Fruit fly (Drosophila melanogaster) ovary, adult (tissue): ENCODE results near the gene CG31807.
A peak's percentile ranks its signal among the peaks of the same experiment; 100 is the strongest.

Source experiments
- CG17801 ChIP-seq: fragments of 200-800 bp; optimal IDR thresholded peaks from 2 replicates; lab custom pipeline; 2019; ENCODE audit warnings: missing biosample characterization, mild to moderate bottlenecking, missing genetic modification characterization, moderate library complexity; ENCODE audit not compliant: partially characterized antibody

CG31807 gene

DNA sequence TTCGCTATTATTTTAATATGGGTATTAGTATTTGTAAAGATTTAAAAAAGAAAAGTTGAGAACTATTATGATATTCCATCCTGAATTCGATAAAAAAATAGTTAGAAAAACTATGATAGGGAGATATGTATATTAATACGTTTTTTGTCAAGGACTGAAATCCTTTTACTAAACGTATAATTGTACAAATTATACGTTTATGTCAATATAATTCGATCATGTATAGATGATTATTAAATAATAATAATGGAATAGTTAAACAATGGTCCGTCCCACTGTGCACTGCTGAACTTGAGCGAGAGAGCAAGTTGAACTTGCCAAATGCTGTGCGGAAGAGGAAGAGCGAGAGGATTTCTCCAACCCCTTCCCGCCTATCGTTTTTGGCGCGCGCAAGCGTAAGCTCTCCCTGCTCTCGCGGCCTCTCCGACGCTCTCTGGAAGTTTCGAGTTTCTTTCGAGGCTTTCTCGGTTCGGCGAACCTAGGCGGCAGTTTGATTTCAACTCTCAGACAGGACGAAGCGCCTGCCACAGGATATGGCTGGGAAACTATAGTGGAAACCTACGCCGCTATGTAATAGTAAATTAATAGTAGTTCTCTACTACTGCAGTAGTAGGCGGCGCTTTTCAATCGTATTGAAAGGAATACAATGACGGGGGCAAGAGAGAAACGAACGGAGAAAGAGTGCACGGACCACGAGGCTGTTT lies 1.3 kb upstream of the CG31807 start:
- peak; percentile 47 for TF ChIP-seq CG17801 (GFP tag; lab: Kevin White, UChicago)

dm6 chr2L:16682203-16682602 lies 1.6 kb downstream of the CG31807 start, which contains the start of gene CG33552:
Gene CG33552, plus strand, starts transcription at chr2L:16682503.
- TF ChIP-seq CG17801 (GFP tag; lab: Kevin White, UChicago) = no peak

DNA sequence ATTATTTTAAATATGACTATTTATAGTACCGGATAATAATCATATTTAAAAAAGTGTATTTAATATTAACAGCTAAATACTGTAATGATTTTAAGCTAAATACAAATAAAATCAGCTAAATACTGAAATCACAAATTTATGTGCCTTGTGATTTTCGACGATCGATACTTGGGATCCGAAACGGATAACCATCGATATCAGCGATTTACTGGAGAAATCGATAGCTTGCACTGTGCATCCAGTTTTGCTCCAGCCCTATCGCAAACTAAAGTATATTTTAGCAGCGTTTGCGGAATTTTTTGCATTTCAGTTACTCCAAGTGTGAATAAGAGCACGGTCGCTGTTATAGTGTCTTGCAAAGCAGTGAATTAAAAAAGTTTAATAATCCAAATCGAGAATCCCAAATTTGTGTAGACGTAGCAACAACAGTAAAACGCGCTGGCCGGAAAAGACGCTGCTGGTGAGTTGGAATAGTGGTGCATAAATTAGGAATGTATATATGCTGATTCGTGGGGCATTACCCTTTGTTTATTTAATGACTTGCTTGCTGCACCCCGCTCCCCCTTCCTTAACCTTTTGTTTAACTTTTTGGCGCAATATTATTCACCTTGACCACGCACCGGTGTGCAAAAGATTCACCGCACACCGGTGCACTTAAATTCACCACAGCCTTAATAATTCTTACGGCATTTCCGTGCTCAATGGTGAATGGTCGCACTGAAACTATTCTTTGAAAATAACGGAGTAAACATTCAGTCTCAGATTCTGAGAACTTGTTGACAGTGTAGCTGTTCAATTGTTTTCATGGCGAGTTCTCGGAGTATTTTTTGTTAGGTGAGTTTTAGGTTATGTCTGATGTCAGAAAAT lies 3.8 kb downstream of the CG31807 start, which contains the start of the genes grp and squ:
grp (plus strand) TSS at position 238 of the 867 bp plus-strand sequence.
squ (plus strand) TSS at position 238 of the 867 bp plus-strand sequence.
- peak; percentile 31 for TF ChIP-seq CG17801 (GFP tag; lab: Kevin White, UChicago)

DNA sequence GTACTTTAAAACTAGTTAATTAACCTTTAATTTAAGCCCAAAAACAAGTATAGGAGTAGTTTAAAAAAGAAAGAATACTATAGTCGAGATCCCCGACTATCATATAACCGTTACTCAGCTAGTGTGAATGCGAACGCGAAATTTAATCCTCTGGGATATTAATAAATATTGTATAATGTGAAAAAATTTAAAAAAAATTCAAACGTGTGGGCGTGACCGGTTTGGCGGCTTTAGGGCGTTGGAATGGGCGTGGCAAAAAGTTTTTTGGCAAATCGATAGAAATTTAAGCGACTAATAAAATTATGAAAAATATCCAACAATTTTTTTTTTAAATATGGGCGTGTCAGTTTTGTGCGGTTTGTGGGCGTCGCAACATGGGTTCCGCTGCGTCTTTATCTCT lies 4.7 kb downstream of the CG31807 start:
- TF ChIP-seq CG17801 (GFP tag; lab: Kevin White, UChicago) = no peak

DNA sequence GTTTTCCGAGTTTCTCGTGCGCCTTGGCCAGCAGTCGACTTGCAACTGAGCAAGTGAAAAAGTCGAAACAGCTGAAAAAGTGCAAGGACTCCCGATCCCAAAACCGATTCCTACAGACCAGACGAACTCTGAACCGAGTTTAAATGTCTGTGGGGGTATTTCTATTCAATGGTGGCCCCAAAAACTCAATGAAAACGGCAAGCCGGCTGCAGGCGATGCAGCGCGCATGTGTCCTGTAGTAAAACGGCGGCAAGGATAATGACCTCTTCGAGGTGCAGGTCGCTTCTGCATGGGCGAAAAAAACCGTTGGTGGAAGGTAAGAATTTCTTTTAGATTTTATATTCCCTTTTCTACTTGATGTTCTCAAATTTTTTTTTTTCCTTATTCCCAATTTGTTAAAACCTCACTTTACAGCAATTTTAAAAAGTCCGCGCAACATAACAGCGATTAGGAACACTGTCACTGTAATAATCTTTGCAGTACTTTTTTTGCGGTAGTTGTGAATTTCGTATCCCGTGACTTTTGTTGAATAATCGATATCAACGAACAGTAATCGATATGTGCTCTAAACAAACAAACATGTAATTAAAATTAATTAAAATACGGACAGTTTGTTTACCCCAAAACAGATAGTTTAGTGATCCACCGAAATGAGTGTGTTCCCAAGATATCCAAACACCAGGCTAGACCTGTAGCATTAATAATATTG lies 7.0 kb downstream of the CG31807 start, which contains the start of the genes Trpgamma and her:
Trpgamma (minus strand) TSS at position 51 of the 709 bp plus-strand sequence.
her (plus strand) TSS at position 535 of the 709 bp plus-strand sequence.
- TF ChIP-seq CG17801 (GFP tag; lab: Kevin White, UChicago) = peak; percentile 41

DNA sequence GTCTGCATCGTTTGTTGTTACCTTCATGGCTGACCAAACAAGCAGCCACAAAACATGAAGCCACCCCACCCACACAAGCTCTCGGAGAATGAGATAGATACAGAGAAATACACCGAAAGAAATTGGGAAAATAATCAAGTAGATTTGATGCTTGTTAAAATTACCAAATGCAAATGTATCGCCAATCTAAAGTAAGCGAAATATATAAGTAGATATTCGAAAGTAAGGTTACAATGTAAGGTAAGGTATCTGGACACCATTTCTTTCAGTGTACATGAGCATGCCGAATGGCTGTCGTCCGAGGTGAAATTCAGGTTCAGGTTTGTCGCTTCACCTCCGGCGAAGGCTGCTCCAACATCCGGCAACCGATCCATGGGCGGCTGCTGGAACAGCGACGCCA lies 11.5 kb downstream of the CG31807 start:
- no peak for TF ChIP-seq CG17801 (GFP tag; lab: Kevin White, UChicago)

- TF ChIP-seq CG17801 (GFP tag; lab: Kevin White, UChicago) = no peak
These were observed 26.3 kb downstream of the CG31807 start for dm6 chr2L:16657467-16657866.

dm6 chr2L:16656692-16657109 lies 27.1 kb downstream of the CG31807 start:
- no peak for TF ChIP-seq CG17801 (GFP tag; lab: Kevin White, UChicago)

- peak; percentile 29 for TF ChIP-seq CG17801 (GFP tag; lab: Kevin White, UChicago)
These were observed 30.3 kb downstream of the CG31807 start for dm6 chr2L:16653541-16653940.

DNA sequence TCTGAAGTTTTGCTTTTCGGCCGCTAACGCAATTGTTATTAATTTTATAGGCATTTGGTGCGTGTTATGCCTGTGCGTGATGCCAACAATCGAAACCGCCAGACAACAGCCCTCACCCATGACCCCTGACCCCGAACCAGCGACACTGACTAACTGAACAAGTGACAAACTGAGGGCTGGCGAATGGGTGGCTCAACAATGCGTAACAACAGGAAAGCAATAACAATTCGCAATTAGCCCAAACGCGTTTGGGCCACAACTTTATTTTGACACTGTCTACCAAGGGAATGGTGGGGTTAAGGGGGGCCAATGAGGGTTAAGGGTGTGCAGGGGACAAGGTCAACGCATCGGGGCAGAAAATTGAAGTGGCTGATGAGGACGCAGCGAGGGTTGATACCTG lies 34.9 kb downstream of the CG31807 start:
- no peak for TF ChIP-seq CG17801 (GFP tag; lab: Kevin White, UChicago)

DNA sequence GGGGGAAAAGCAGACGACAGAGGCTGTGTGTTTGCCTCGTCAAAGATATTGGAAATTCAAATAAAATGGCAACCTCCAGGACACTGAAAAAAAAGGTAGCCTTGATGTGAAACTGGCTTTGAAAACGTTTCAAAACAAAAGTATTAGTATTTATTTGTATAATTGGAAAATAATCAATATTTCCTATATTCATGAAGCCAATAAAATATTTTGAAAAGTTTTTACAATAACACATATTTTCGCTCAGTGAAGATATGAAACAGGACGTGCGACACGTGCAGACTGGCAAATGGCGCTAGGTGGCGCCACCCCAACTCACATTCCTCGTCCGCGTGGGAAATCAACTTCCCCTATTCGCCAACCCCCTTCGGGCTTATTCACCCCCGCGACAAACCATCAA lies 36.0 kb downstream of the CG31807 start:
- no peak for TF ChIP-seq CG17801 (GFP tag; lab: Kevin White, UChicago)

dm6 chr2L:16645479-16646302 lies 38.1 kb downstream of the CG31807 start:
- TF ChIP-seq CG17801 (GFP tag; lab: Kevin White, UChicago) = peak; percentile 57

- no peak for TF ChIP-seq CG17801 (GFP tag; lab: Kevin White, UChicago)
These were observed 39.8 kb downstream of the CG31807 start for dm6 chr2L:16643961-16644360.

DNA sequence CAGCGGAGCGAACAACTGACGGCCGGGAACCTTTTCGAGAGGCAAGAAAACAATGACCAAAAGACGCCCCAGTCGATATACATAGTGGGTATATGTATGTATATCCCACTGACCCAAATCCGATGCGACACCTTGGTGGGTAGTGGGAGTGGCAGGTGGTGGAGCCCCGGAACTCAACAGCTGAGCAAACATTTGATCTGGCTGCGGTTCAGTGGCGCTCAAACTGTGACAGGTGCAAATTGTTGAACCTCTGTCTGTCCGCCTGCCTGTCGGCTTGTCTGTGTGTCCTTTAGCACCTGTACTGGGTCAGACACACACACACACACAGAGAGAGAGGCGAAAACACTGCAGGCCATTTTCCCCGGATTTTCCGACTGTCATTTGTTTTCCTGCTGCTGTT lies 40.4 kb downstream of the CG31807 start:
- TF ChIP-seq CG17801 (GFP tag; lab: Kevin White, UChicago) = no peak
